Worm (Caenorhabditis elegans) whole organism, young adult: Measurements from ENCODE around the gene Y53F4B.27.

Source experiments
- F23B12.7 ChIP-seq: sonication (generic microtip); optimal IDR thresholded peaks from 2 replicates; lab custom pipeline; 2017; ENCODE audit warnings: missing genetic modification characterization, mild to moderate bottlenecking, missing compliant biosample characterization, antibody characterized with exemption, moderate library complexity; ENCODE audit not compliant: insufficient read depth
- F57A8.1 ChIP-seq: fragments of 200-800 bp; sonication (Bioruptor generic); optimal IDR thresholded peaks from 2 replicates; lab custom pipeline; 2018; ENCODE audit warnings: mild to moderate bottlenecking, missing genetic modification characterization, moderate library complexity, missing compliant biosample characterization
- Y53G8AR.9 ChIP-seq: fragments of 200-800 bp; sonication (Bioruptor generic); conservative IDR thresholded peaks from 2 replicates; pipeline ENCODE4 v1.3.6; 2022; ENCODE audit warnings: missing genetic modification reagents, missing genetic modification characterization, missing compliant biosample characterization
- Y56A3A.18 ChIP-seq: fragments of 200-800 bp; sonication (Bioruptor generic); IDR thresholded peaks from 2 replicates; pipeline ENCODE4 v1.3.6; 2022; ENCODE audit warnings: missing genetic modification reagents, missing genetic modification characterization, missing compliant biosample characterization
- ama-1 ChIP-seq, 3 experiments: fragments of 150-350 bp in 1 of 3; sonication (generic microtip) in 2 of 3; optimal IDR thresholded peaks; 2 replicates each; lab custom pipeline; 2014 to 2018; ENCODE audit warnings: missing biosample characterization in 2 of 3, missing genetic modification characterization in 2 of 3, missing genetic modification reagents in 2 of 3
- ceh-79 ChIP-seq: sonication (generic microtip); optimal IDR thresholded peaks from 2 replicates; lab custom pipeline; 2017; ENCODE audit warnings: mild to moderate bottlenecking, missing genetic modification characterization, missing compliant biosample characterization
- him-1 ChIP-seq: sonication (generic microtip); optimal IDR thresholded peaks from 2 replicates; lab custom pipeline; 2016; ENCODE audit warnings: missing genotype, missing genetic modification reagents, missing genetic modification characterization, missing compliant biosample characterization
- lin-35 ChIP-seq, 3 experiments: fragments of 150-350 bp in 2 of 3; sonication (generic microtip) in 1 of 3; optimal IDR thresholded peaks; 2 replicates each; lab custom pipeline; 2014 to 2018; ENCODE audit warnings: missing biosample characterization in 3 of 3, missing genetic modification characterization in 3 of 3, missing genetic modification reagents in 3 of 3
- madf-8 ChIP-seq: fragments of 200-800 bp; sonication (Bioruptor generic); conservative IDR thresholded peaks from 2 replicates; pipeline ENCODE4 v1.3.6; 2022; ENCODE audit warnings: missing genetic modification reagents, missing genetic modification characterization, missing compliant biosample characterization
- pbrm-1 ChIP-seq: fragments of 200-800 bp; sonication (Bioruptor generic); IDR thresholded peaks from 2 replicates; pipeline ENCODE4 v1.3.6; 2022; ENCODE audit warnings: missing genetic modification reagents, missing genetic modification characterization, missing compliant biosample characterization
- sea-2 ChIP-seq: fragments of 200-800 bp; sonication (Bioruptor generic); IDR thresholded peaks from 2 replicates; pipeline ENCODE4 v1.3.6; 2022; ENCODE audit warnings: missing genetic modification characterization, missing compliant biosample characterization
- snpc-3.4 ChIP-seq: sonication (generic microtip); optimal IDR thresholded peaks from 2 replicates; lab custom pipeline; 2017; ENCODE audit warnings: missing genetic modification characterization, mild to moderate bottlenecking, missing compliant biosample characterization, antibody characterized with exemption, moderate library complexity, missing genotype, missing genetic modification reagents

DNA sequence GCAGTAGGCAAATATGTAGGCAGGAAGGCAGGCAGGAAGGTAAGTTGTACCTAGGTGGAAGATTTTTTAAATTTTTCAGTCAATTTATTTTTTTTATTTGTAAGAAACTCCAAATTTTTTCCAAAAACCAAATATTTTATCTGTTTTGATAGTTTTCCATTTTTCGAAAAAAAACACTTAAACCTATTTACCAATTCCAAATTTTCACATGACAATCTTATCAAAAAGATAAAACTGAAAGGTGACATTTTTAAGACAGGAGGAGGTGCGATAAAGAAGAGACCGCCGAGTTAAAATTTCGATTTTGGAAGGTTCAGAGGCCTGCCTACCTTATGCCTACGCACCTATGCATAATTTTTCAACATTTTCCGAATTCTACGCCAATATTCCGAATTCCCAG is 45.3 kb downstream of the Y53F4B.27 start:
- no peak for TF ChIP-seq F23B12.7 (tag; lab: Kevin White, UChicago)
- no peak for TF ChIP-seq lin-35 (GFP tag; optimal IDR thresholded peaks at IDR 0.05; lab: Kevin White, UChicago)
- TF ChIP-seq ceh-79, result no peak
- no peak for TF ChIP-seq sea-2 (GFP tag; lab: Robert Waterston, UW)
- no peak for TF ChIP-seq him-1 (tag; lab: Kevin White, UChicago)
- TF ChIP-seq madf-8 (GFP tag; lab: Robert Waterston, UW), result no peak
- TF ChIP-seq Y53G8AR.9, result no peak
- no peak for TF ChIP-seq snpc-3.4 (tag; lab: Kevin White, UChicago)
- no peak for TF ChIP-seq pbrm-1 (GFP tag; lab: Robert Waterston, UW)
- no peak for TF ChIP-seq Y56A3A.18 (GFP tag; lab: Robert Waterston, UW)
- no peak for TF ChIP-seq ama-1 (optimal IDR thresholded peaks at IDR 0.05; lab: Kevin White, UChicago)
- TF ChIP-seq ama-1 (GFP tag; optimal IDR thresholded peaks at IDR 0.05; lab: Kevin White, UChicago), result no peak
- no peak for TF ChIP-seq F57A8.1 (GFP tag; lab: Kevin White, UChicago)
